Worm (Caenorhabditis elegans) whole organism, L4 larva: ENCODE data around the gene arrd-13.
A peak's percentile ranks its signal among the peaks of the same experiment; 100 is the strongest.

Experiments used
- F10B5.3 ChIP-seq: sonication (generic microtip); optimal IDR thresholded peaks from 2 replicates; lab custom pipeline; 2016; ENCODE audit warnings: mild to moderate bottlenecking, missing genetic modification characterization, missing compliant biosample characterization
- T20F7.1 ChIP-seq: fragments of 200-800 bp; sonication (Bioruptor generic); optimal IDR thresholded peaks from 2 replicates; lab custom pipeline; 2018; ENCODE audit warnings: mild to moderate bottlenecking, missing genetic modification characterization, missing compliant biosample characterization
- Y105C5A.15 ChIP-seq: fragments of 200-800 bp; sonication (Bioruptor generic); IDR thresholded peaks from 2 replicates; pipeline ENCODE4 v1.3.6; 2022; ENCODE audit warnings: missing genetic modification characterization, missing compliant biosample characterization
- Y48G9A.11 ChIP-seq: fragments of 200-800 bp; sonication (Bioruptor generic); IDR thresholded peaks from 2 replicates; pipeline ENCODE4 v1.3.6; 2022; ENCODE audit warnings: missing genetic modification reagents, missing genetic modification characterization, missing compliant biosample characterization
- Y5F2A.4 ChIP-seq: fragments of 200-800 bp; sonication (Bioruptor generic); optimal IDR thresholded peaks from 2 replicates; lab custom pipeline; 2018; ENCODE audit warnings: mild to moderate bottlenecking, missing genetic modification characterization, missing compliant biosample characterization
- aha-1 ChIP-seq: fragments of 150-350 bp; peaks from one replicate; lab custom pipeline; 2014; ENCODE audit warnings: missing biosample characterization, missing genetic modification characterization
- aly-2 ChIP-seq: sonication (generic microtip); optimal IDR thresholded peaks from 2 replicates; lab custom pipeline; 2018; ENCODE audit warnings: missing biosample characterization, missing genetic modification characterization
- cey-2 ChIP-seq: sonication (generic microtip); optimal IDR thresholded peaks from 3 replicates; lab custom pipeline; 2017; ENCODE audit warnings: missing genetic modification characterization, mild to moderate bottlenecking, missing compliant biosample characterization, antibody characterized with exemption, borderline replicate concordance; ENCODE audit not compliant: insufficient read depth
- ctbp-1 ChIP-seq: fragments of 200-800 bp; sonication (Bioruptor generic); IDR thresholded peaks from 2 replicates; pipeline ENCODE4 v1.3.6; 2022; ENCODE audit warnings: missing genetic modification reagents, missing genetic modification characterization, missing compliant biosample characterization
- dve-1 ChIP-seq: sonication (generic microtip); optimal IDR thresholded peaks from 2 replicates; lab custom pipeline; 2017; ENCODE audit warnings: antibody characterized with exemption, mild to moderate bottlenecking, missing genetic modification characterization, missing compliant biosample characterization; ENCODE audit not compliant: insufficient read depth
- hlh-11 ChIP-seq: fragments of 200-800 bp; sonication (Bioruptor generic); optimal IDR thresholded peaks from 2 replicates; lab custom pipeline; 2018; ENCODE audit warnings: mild to moderate bottlenecking, missing genetic modification characterization, missing compliant biosample characterization
- hmg-1.1 ChIP-seq: fragments of 200-800 bp; sonication (Bioruptor generic); IDR thresholded peaks from 2 replicates; pipeline ENCODE4 v1.3.6; 2022; ENCODE audit warnings: missing genetic modification reagents, missing genetic modification characterization, missing compliant biosample characterization
- jun-1 ChIP-seq: fragments of 150-350 bp; optimal IDR thresholded peaks from 2 replicates; lab custom pipeline; 2014; ENCODE audit warnings: missing biosample characterization, missing genetic modification reagents, missing genetic modification characterization
- lin-29 ChIP-seq: fragments of 200-800 bp; sonication (Bioruptor generic); IDR thresholded peaks from 2 replicates; pipeline ENCODE4 v1.3.6; 2022; ENCODE audit warnings: missing genetic modification reagents, missing genetic modification characterization, missing compliant biosample characterization
- lin-38 ChIP-seq: fragments of 200-800 bp; sonication (Bioruptor generic); IDR thresholded peaks from 2 replicates; pipeline ENCODE4 v1.3.6; 2022; ENCODE audit warnings: missing genetic modification reagents, missing genetic modification characterization, missing compliant biosample characterization
- lin-39 ChIP-seq: fragments of 150-350 bp; optimal IDR thresholded peaks from 2 replicates; lab custom pipeline; 2014; ENCODE audit warnings: missing biosample characterization, missing genetic modification reagents, missing genetic modification characterization
- mdl-1 ChIP-seq, 2 experiments: fragments of 150-350 bp in 1 of 2; sonication (generic microtip) in 1 of 2; optimal IDR thresholded peaks; 2 replicates each; lab custom pipeline; 2014 to 2017; ENCODE audit warnings: missing biosample characterization in 2 of 2, missing genetic modification characterization in 2 of 2
- mdt-29 ChIP-seq: fragments of 200-800 bp; sonication (Bioruptor generic); IDR thresholded peaks from 2 replicates; pipeline ENCODE4 v1.3.6; 2022; ENCODE audit warnings: missing genetic modification reagents, missing genetic modification characterization, missing compliant biosample characterization
- nhr-111 ChIP-seq: fragments of 200-800 bp; sonication (Bioruptor generic); optimal IDR thresholded peaks from 2 replicates; lab custom pipeline; 2018; ENCODE audit warnings: mild to moderate bottlenecking, missing genetic modification characterization, missing compliant biosample characterization
- php-3 ChIP-seq: fragments of 200-800 bp; sonication (Bioruptor generic); IDR thresholded peaks from 2 replicates; pipeline ENCODE4 v1.3.6; 2022; ENCODE audit warnings: missing genetic modification reagents, missing genetic modification characterization, missing compliant biosample characterization
- pqm-1 ChIP-seq: sonication (generic microtip); optimal IDR thresholded peaks from 2 replicates; lab custom pipeline; 2017; ENCODE audit warnings: missing biosample characterization, missing genetic modification characterization
- set-16 ChIP-seq: fragments of 200-800 bp; sonication (Bioruptor generic); IDR thresholded peaks from 2 replicates; pipeline ENCODE4 v1.3.6; 2022; ENCODE audit warnings: missing genetic modification reagents, missing genetic modification characterization, missing compliant biosample characterization
- zip-11 ChIP-seq: fragments of 200-800 bp; sonication (Bioruptor generic); IDR thresholded peaks from 2 replicates; pipeline ENCODE4 v1.3.6; 2022; ENCODE audit warnings: missing genetic modification characterization, missing compliant biosample characterization

The arrd-13 gene

DNA sequence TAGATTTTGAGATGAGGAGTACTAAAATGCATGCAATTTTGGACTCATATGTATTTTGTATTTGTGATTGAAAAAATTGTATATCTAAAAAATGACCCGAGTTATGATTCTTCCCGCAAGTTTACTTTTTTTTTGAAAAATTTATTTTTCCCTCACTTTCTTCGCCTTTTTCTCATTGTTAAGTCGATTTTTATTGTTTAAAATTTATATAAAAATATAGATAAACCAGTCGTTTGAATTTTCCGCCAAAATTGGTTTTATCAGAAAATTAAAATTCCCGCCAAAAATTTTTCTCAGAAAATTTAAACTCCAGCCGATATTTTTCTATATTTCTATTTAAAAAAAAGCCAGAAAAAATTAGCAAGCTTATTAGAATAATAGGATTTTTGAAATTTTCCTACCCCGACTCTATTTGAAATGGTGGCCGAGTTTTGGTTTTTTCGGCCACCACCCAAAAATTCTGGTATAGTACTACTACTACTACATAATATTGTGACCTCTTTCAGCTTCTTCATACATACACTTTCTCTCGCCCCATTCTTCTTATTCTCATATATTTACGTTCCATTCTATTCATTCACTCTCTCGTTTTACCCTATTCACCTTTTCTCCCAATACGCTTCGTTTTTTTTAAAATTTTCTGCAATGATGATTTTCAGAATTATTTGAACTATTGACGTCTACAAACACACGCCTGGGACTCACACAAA, 33.5 kb downstream of the arrd-13 start, which contains the start of gene ZK131.11:
ZK131.11 (plus strand) TSS at position 660 of the 710 bp plus-strand sequence.
- TF ChIP-seq Y48G9A.11 (GFP tag; lab: Robert Waterston, UW) (no peak), mdt-29 (GFP tag; lab: Robert Waterston, UW) (no peak), aha-1 (tag; lab: Kevin White, UChicago) (peak; percentile 92)

DNA sequence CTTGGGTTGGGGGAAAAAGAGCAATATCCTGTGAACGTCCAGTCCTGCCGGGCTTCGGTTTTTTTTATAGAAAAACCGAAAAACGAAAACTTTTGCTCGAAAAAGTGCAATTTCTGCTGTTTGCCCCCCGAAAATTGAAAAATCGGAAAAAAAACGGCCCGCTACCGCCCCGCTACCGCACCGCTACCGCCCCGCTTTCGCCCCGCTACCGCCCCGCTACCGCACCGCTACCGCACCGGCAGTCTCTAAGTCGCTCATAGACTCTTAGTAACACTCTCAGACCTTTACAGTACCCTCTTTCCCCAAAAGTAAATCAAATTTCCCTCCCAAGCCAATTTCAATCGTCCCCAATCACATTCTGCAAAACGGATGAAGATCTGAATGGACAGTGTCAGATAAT, 37.0 kb downstream of the arrd-13 start:
- no peak for TF ChIP-seq cey-2
- TF ChIP-seq nhr-111 (GFP tag; lab: Kevin White, UChicago): no peak
- no peak for TF ChIP-seq hmg-1.1 (GFP tag; lab: Robert Waterston, UW)
- TF ChIP-seq aly-2 (tag; lab: Kevin White, UChicago): no peak
- TF ChIP-seq pqm-1: no peak
- TF ChIP-seq aha-1 (tag; lab: Kevin White, UChicago): peak; percentile 28
- TF ChIP-seq T20F7.1 (GFP tag; lab: Kevin White, UChicago): no peak
- peak; percentile 70 for TF ChIP-seq set-16 (GFP tag; lab: Robert Waterston, UW)
- no peak for TF ChIP-seq mdl-1 (tag; optimal IDR thresholded peaks at IDR 0.05; lab: Kevin White, UChicago)
- TF ChIP-seq hlh-11: no peak
- TF ChIP-seq Y5F2A.4: no peak
- no peak for TF ChIP-seq zip-11 (GFP tag; lab: Robert Waterston, UW)
- no peak for TF ChIP-seq jun-1
- no peak for TF ChIP-seq ctbp-1 (GFP tag; lab: Robert Waterston, UW)
- TF ChIP-seq lin-38: no peak
- no peak for TF ChIP-seq F10B5.3 (tag; lab: Kevin White, UChicago)
- no peak for TF ChIP-seq dve-1 (tag; lab: Kevin White, UChicago)

DNA sequence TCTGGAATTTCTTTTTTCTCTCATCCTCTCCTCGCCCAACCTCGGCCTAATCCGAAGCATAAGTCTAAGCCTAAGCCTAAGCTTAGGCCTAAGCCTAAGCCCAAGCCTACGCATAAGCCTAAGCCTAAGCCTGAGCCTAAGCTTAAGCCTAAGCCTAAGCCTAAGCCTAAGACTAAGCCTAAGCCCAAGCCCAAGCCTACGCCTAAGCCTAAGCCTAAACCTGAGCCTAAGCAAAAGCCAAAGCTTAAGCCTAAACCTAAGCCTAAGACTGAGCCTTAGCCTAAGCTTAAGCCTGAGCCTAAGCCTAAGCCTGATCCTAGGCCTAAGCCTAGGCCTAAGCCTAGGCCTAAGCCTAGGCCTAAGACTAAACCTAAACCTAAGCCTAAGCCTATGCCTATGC, 38.1 kb downstream of the arrd-13 start:
- TF ChIP-seq lin-29 (GFP tag; lab: Robert Waterston, UW) (no peak), lin-39 (tag; lab: Kevin White, UChicago) (no peak), php-3 (GFP tag; lab: Robert Waterston, UW) (no peak)

ce11 chrII:13806269-13806668, 48.1 kb downstream of the arrd-13 start:
- no peak for TF ChIP-seq mdt-29 (GFP tag; lab: Robert Waterston, UW)
- no peak for TF ChIP-seq Y105C5A.15 (GFP tag; lab: Robert Waterston, UW)
